Fruit fly (Drosophila melanogaster): ENCODE results near the gene Prp4k.
A peak's percentile ranks its signal among the peaks of the same experiment; 100 is the strongest.

The Prp4k gene

DNA sequence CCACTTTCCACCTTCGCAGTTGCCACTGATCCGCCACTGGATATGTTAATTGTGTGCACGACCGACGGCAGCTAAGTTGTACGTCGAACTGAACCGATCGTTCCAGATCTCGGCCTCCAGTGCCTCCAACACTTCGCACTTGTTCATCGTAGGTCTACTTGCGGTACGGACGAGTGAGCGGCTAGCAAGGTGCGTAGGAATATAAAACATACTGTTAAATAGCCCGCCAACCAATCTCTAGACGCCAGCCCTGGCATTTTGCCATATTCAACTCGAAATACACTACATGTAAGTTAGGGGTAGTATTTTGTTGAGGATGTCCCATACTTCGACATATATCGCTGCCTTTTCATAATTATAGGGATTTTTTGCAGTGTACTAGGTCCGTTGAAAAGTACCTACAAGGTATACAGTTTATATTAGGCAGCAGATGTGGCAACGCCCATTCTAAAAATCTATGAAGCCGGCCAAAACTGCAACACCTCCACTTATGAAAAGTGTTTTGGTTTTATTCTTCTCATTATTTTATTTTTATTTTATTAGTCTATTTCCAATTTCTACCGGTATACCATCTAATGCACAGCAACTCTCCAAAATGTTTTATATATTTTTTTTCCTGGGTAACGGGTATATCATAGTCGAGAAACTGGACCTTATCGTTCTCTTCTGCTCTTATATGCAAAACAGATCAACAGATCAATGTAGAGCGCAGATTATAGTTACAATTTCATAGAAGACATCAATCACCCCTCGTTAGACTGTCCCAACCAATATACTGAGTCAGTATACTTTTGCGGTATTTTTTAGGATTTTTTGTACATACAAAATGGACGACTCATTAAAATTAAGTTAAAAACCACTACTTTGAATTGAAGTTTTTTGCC lies 12.0 kb upstream of the Prp4k start, which contains the start of the genes pyx and CG33229 (continued):
- peak; percentile 100 for TF ChIP-seq CG18476 (GFP tag; optimal IDR thresholded peaks at IDR 0.05)
- TF ChIP-seq CG18262 (tag; optimal IDR thresholded peaks at IDR 0.05) = peak; percentile 84
- TF ChIP-seq zf30C (GFP tag; optimal IDR thresholded peaks at IDR 0.05) = peak; percentile 93
- peak; percentile 61 for TF ChIP-seq Nf-YB (GFP tag; optimal IDR thresholded peaks at IDR 0.05)
- peak; percentile 85 for TF ChIP-seq CG12942 (GFP tag; optimal IDR thresholded peaks at IDR 0.05)
- TF ChIP-seq Nf-YA (GFP tag; IDR thresholded peaks at IDR 0.05) = no peak; the same call in 1 of the 2 replicates
- TF ChIP-seq Pdp1 (GFP tag; optimal IDR thresholded peaks at IDR 0.05) = peak; percentile 67 to 85
- TF ChIP-seq CG1233 (GFP tag; optimal IDR thresholded peaks at IDR 0.05) = peak; percentile 85
- TF ChIP-seq Sry-β (GFP tag; optimal IDR thresholded peaks at IDR 0.05) = no peak
- TF ChIP-seq CG6813 (GFP tag; optimal IDR thresholded peaks at IDR 0.05) = peak; percentile 68
- peak; percentile 51; the same call in 1 of the 2 replicates for TF ChIP-seq MBD-R2 (GFP tag; IDR thresholded peaks at IDR 0.05)
- peak; percentile 94 for TF ChIP-seq CG9932 (GFP tag; IDR thresholded peaks at IDR 0.05)
- TF ChIP-seq kah (GFP tag; optimal IDR thresholded peaks at IDR 0.05) = peak; percentile 39
- TF ChIP-seq br (optimal IDR thresholded peaks at IDR 0.05) = no peak
- peak; percentile 73 for TF ChIP-seq CG10979 (tag; optimal IDR thresholded peaks at IDR 0.05)
- peak; percentile 20 for TF ChIP-seq Ravus (GFP tag; IDR thresholded peaks at IDR 0.05)
- peak; percentile 89 for TF ChIP-seq CG4424 (GFP tag; optimal IDR thresholded peaks at IDR 0.05)
- peak; percentile 66; the same call in 1 of the 3 replicates for TF ChIP-seq C15 (GFP tag; IDR thresholded peaks at IDR 0.05)
- peak; percentile 81 for TF ChIP-seq CG4820 (GFP tag; optimal IDR thresholded peaks at IDR 0.05)
- TF ChIP-seq CG6175 (GFP tag; IDR thresholded peaks at IDR 0.05) = peak; percentile 61; the same call in 1 of the 3 replicates
- TF ChIP-seq cas (GFP tag; IDR thresholded peaks at IDR 0.05) = peak; percentile 88
- TF ChIP-seq knrl (GFP tag; IDR thresholded peaks at IDR 0.05; ENCODE audit: partially characterized antibody) = no peak
- peak; percentile 68 for TF ChIP-seq CG11247 (GFP tag; IDR thresholded peaks at IDR 0.05)
- TF ChIP-seq CG4707 (GFP tag; optimal IDR thresholded peaks at IDR 0.05) = no peak
- peak; percentile 76 for TF ChIP-seq slou (GFP tag; optimal IDR thresholded peaks at IDR 0.05)
- TF ChIP-seq Ada2b (GFP tag; IDR thresholded peaks at IDR 0.05) = peak; percentile 71
- TF ChIP-seq B-H1 (GFP tag; IDR thresholded peaks at IDR 0.05) = peak; percentile 60; the same call in 2 of the 3 replicates
- peak; percentile 71 to 84 for TF ChIP-seq Hr51 (GFP tag; optimal IDR thresholded peaks at IDR 0.05)
- peak; percentile 19; the same call in 1 of the 2 replicates for TF ChIP-seq Scr (GFP tag; IDR thresholded peaks at IDR 0.05; ENCODE audit: partially characterized antibody)
- TF ChIP-seq lab (GFP tag; optimal IDR thresholded peaks at IDR 0.05) = peak; percentile 84
- TF ChIP-seq Adf1 (GFP tag; IDR thresholded peaks at IDR 0.05) = no peak
- TF ChIP-seq GATAe (GFP tag; conservative IDR thresholded peaks at IDR 0.05) = no peak
- no peak for TF ChIP-seq Sin3A (optimal IDR thresholded peaks at IDR 0.05)
- no peak; the same call in 1 of the 2 replicates for TF ChIP-seq rib (GFP tag; IDR thresholded peaks at IDR 0.05)
- peak; percentile 77 for TF ChIP-seq zen (tag; optimal IDR thresholded peaks at IDR 0.05)
- TF ChIP-seq CG3281 (GFP tag; optimal IDR thresholded peaks at IDR 0.05) = peak; percentile 81
- TF ChIP-seq CG14050 (GFP tag; IDR thresholded peaks at IDR 0.05) = peak; percentile 68
- peak; percentile 93 for TF ChIP-seq E2f2 (GFP tag; IDR thresholded peaks at IDR 0.05)
- peak; percentile 75; the same call in 2 of the 3 replicates for TF ChIP-seq Aef1 (GFP tag; IDR thresholded peaks at IDR 0.05)
- TF ChIP-seq CG2678 (tag; optimal IDR thresholded peaks at IDR 0.05) = peak; percentile 92
- peak; percentile 73 for TF ChIP-seq CG5180 (GFP tag; optimal IDR thresholded peaks at IDR 0.05)
- peak; percentile 75 for TF ChIP-seq PHDP (tag; optimal IDR thresholded peaks at IDR 0.05)
- TF ChIP-seq ato (GFP tag; IDR thresholded peaks at IDR 0.05; ENCODE audit: partially characterized antibody) = no peak
- peak; percentile 67 for TF ChIP-seq CG14667 (GFP tag; IDR thresholded peaks at IDR 0.05)
- TF ChIP-seq kay (GFP tag; optimal IDR thresholded peaks at IDR 0.05) = peak; percentile 68
- peak; percentile 81 for TF ChIP-seq fd96Cb (tag; optimal IDR thresholded peaks at IDR 0.05)
- TF ChIP-seq gsb (GFP tag; IDR thresholded peaks at IDR 0.05) = peak; percentile 75
- peak; percentile 67 for TF ChIP-seq CG17912 (GFP tag; optimal IDR thresholded peaks at IDR 0.05)

Data from whole organism, embryonic.